Worm (Caenorhabditis elegans): Measurements from ENCODE around the gene ceh-38.
"Not testable (repeated sequence)": the region's sequence is repeated elsewhere in the genome, so short reads cannot be mapped to it uniquely, and the experiment has no call there.

Gene ceh-38

DNA sequence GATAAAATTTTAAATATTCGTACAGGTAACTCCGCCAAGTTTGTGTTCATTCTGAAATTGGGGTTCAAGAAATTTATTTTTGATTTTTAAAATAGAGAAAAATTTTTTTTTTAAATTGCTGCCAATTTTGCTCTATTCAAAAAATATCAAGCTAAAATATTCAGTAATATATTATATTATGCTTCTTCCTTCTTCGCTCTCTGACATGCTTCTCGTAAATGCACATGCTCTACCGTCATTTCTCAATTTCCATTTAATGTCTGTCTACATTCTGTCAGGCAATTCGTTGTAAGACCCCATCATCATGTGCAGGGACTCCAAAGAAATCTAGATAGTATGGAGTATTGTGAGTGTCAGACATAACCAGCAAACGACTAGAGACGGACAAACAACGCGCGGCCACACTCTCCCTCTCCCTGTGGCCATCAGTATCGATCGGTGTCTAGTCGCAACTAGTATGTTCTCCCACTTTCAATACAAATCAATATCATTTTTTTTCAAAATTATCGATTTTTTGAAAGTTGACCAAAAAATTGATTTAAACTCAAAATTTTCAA, at the start of gene ceh-38, which contains the start of gene malt-1:
TSS of gene ceh-38 (plus strand) at position 277 of the 557 bp plus-strand sequence.
TSS of gene malt-1 (minus strand) at position 51 of the 557 bp plus-strand sequence.
- no peak for TF ChIP-seq unc-62 (GFP tag; optimal IDR thresholded peaks at IDR 0.05)

DNA sequence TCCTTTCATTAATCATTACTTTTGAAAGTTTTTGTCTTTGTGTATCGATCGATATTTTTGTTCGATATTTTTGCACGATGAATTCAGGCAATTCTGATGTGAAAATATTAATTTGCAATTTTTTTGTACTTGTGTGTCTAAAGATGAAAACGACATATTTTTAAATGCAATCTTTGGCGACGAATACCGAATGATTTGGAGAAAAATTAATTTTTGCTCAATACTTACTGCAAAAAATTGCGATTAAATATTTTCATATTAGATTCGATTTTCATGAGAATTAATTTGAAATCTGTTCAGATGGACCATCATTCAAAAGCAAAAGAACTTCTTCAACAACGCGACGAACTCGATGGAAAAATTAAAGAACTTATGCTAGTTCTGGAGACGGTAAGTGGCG, 49.5 kb upstream of the ceh-38 start, which contains the start of gene psmd-9:
TSS of gene psmd-9 (plus strand) at position 301 of the 400 bp plus-strand sequence.
- no peak for TF ChIP-seq unc-62 (GFP tag; optimal IDR thresholded peaks at IDR 0.05)

DNA sequence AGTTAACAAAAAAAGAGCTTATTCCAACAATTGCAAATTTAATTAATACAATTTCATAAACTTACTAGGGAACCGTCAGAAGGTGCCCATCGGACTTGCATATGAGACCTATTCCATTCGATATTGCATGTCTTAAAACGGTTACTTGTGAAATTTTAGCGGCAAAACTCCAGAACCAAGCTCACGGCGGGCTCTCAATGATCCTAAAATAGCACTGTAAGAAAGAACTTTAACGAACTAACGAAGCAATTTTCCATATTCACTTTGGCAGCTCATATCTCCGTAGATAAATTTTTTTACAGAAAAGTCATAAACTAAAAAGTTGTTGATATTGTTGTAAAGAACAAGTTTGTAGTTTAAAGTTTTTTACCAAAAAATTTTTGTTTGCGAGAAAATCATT, 43.7 kb upstream of the ceh-38 start, which contains the start of gene B0252.3:
TSS of gene B0252.3 (minus strand) at position 101 of the 400 bp plus-strand sequence.
- not testable (repeated sequence) for TF ChIP-seq unc-62 (GFP tag; optimal IDR thresholded peaks at IDR 0.05)

DNA sequence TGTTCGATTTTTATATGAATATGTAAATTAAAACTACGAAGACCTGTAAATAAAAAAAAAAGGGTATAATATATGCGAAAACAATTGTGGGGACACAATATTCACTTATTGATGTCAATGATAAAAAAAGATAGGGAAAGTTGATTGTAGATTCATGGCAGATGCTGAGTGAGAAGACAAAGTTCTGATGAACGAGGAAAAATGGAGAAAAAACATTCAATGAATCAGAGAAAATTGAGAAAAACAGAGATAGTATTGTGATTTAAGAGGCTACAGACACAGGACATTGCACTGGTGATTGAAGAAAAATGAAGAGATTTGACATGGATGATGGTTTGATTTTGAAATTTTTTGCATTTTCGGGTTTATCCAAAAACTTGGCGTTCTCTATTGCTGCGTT, 42.6 kb upstream of the ceh-38 start:
- TF ChIP-seq unc-62 (GFP tag; optimal IDR thresholded peaks at IDR 0.05): no peak

DNA sequence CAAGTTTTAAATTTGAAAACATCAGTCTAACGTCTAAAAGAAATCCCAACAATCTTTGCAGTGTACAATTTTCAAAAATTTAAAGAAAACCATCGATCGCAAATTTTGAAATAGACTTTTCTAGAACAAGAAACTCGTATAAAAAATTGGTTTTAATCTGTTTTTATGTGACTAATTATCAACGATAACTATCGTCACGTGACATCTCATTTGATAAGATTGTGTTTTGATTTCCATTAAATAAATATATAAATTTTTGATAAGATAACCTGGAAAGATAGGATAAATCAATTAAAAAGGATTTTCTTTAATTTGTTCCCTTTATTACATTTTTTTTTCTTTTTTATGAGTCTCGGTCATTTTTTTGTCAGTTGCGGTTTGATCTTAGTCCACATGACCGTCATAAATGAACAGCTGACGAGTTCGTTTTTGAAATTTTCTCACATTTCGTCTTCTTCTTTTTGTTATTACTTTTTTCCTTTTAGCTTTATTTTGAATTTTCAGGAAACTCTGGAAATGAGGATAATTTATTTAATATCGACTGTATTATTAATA, 41.7 kb upstream of the ceh-38 start, which contains the start of gene asm-1:
TSS of gene asm-1 (plus strand) at position 505 of the 555 bp plus-strand sequence.
- no peak for TF ChIP-seq unc-62 (GFP tag; optimal IDR thresholded peaks at IDR 0.05)

DNA sequence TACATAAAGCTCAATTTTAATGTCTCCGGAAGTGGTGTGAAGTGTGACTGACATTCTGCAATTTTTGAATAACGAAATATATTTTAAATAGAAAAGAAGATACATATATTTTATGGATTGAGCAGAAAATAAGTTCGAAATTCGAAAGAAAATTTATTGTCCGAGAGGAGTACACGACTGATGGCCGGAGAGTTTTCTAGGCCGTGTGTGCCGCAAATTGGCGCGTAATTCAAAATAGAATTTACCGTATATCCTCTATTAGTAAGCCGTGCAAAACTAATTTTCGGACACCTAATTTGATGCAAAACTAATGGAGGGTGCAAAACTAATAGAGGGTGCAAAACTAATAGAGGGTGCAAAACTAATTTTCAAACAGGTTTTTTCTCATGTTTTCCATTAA, 38.0 kb upstream of the ceh-38 start, which contains the start of gene cyn-10:
TSS of gene cyn-10 (minus strand) at position 57 of the 400 bp plus-strand sequence.
- no peak for TF ChIP-seq unc-62 (GFP tag; optimal IDR thresholded peaks at IDR 0.05)

DNA sequence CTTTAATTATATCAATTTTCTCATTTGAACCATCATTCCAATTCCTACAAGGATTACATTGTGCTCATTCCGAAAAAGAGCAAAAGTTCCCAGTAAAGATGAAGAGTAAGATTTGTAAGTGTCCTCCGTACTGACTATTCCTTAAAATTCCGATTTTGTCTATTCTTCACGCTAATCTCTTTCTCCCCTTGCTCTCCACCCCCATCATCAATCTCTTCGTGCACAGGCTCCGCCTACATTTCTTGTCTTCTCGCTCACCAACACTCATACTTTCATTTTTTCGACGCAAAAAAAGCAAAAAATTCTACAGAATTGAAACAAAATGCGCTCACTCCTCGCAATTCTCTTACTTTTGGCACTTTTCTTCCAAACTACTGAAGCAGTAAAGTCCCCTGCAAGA, 35.5 kb upstream of the ceh-38 start, which contains the start of gene B0252.8:
TSS of gene B0252.8 (plus strand) at position 292 of the 400 bp plus-strand sequence.
- no peak for TF ChIP-seq unc-62 (GFP tag; optimal IDR thresholded peaks at IDR 0.05)

DNA sequence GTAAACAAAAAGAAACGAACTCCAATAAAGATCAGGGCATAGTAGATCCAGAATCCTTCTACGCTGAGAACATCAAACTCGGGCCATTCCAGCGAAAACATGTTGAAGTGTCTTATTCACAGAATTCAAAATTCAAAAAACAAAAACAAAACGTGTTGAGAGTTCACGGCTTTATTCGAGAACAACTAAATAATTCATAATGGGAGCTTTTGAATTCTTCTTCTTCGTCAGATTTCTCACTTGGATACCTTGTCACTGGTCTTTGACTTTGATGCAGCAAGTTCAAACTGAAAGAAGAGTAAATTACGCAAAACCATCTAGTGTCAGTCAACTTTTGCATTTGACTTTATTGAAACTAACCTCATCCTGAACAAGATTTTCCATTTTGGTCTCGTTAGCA, 33.6 kb upstream of the ceh-38 start, which contains the start of gene B0252.11:
TSS of gene B0252.11 (minus strand) at position 101 of the 400 bp plus-strand sequence.
- TF ChIP-seq unc-62 (GFP tag; optimal IDR thresholded peaks at IDR 0.05): no peak

DNA sequence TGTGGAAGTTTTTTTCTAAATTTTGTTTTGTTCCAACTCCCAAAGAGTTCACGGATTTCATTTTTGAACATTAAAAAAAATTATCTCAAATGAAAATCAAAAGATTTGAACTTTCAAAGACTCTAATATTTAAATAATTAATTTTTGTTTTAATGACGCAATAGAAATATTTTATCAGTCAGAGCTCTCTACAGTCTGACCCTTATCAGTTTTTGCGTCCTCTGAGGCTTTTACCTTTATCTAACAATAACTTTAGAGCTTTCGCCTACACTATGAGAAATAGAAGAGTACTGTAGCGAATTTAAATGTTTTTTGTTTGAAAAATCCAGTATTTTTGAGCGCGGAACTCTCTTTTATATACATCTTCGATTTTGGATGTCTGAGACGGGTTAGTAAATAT, 32.5 kb upstream of the ceh-38 start, which contains the start of gene B0252.5:
TSS of gene B0252.5 (minus strand) at position 17 of the 400 bp plus-strand sequence.
- no peak for TF ChIP-seq unc-62 (GFP tag; optimal IDR thresholded peaks at IDR 0.05)

DNA sequence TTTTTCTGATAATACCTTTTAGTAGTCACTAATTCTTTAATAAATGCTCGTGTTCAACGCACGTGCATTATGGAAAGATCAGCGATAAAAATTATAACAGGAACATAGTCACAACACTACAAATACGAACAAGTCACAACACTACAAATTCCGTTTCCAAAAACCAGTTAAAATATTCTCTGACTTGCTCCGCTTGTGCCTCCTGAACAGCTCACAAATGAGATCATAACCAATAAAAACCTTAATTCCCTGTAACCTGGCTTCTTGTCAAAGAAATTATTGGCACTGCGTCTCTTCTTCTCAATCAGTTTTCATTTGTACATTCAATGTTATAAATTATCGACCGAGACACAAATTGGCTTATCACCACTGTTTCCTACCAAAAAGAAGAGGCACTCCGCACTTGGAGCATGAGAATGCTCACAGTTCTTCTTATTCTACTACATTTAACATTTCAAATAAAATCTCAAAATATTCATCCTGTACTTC, 31.9 kb upstream of the ceh-38 start, which contains the start of gene B0252.1:
TSS of gene B0252.1 (plus strand) at position 318 of the 489 bp plus-strand sequence.
- TF ChIP-seq unc-62 (GFP tag; optimal IDR thresholded peaks at IDR 0.05): no peak

DNA sequence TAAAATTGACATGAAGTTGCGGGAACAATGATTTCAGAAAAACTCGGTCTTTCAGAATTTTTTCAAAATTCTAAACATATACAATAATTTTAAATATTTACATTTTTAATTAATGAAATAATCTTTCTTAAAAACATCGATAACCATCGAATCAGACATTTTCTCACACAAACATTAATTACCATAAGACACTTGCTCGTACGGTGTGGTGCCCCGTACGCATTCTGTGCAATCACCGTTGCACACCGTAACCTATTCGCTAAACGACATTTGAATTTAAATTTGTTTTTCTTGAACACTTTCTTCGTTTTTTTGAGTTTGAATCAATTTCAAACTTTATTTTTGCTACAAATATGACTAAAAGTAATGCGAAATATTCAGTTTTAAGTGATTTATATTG, 27.5 kb upstream of the ceh-38 start:
- TF ChIP-seq unc-62 (GFP tag; optimal IDR thresholded peaks at IDR 0.05): no peak

DNA sequence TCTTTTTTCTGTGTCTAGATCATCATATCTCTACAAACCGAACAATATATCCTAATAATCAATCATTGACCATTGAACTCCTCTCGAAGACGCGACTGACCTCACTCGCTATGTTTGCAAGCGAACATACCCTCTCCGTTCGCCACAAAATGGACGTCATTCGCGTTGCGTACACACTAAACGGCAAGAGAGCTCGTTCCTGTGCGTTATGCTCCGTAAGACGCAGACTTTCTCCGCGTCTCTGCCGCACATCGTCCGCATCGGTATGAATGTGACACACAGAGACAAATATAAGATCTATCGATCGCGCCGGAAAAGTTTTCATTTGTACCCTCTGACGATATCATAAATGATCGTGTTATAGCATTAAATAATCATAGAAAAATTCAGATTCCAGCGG, 25.3 kb upstream of the ceh-38 start:
- TF ChIP-seq unc-62 (GFP tag; optimal IDR thresholded peaks at IDR 0.05): no peak

DNA sequence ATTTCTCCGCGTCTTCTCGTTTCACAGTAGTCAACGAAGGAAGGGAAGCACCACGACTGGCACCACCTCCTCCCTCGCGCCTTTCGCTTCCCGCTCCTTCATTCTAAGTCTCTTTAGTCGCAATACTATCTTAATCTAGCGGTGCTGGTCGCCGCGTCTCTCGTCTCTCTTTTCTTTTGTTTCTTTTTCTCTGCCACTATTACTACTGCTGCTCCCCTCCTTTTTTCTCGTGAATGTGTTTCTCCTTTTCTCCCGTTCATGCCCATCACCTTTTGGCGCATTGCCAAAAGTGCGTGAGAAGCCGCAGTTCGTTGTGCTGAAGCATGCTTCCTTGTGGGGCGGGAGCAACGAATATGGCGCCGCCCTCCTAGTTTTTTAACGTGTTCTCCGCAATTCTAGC, 24.8 kb upstream of the ceh-38 start:
- TF ChIP-seq unc-62 (GFP tag; optimal IDR thresholded peaks at IDR 0.05): no peak

DNA sequence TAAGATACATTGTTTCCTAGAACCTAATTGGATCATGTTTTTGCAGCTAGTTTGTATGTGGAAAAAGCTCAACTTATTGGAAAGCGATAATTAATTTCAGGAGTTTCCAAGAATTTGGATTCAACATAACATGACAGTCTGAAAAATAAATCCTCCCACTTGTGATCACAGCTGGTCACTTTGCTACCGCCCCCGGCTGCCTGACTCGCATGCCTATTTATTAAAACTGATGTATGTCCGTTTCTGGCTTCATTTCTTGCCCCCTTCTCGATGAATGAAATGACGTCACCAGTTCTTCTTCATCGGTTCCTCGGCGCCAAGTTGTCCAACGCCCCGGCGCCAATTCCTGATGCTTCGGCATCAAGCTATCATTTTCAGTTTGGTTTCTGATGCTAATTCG, 24.3 kb upstream of the ceh-38 start:
- TF ChIP-seq unc-62 (GFP tag; optimal IDR thresholded peaks at IDR 0.05): no peak

DNA sequence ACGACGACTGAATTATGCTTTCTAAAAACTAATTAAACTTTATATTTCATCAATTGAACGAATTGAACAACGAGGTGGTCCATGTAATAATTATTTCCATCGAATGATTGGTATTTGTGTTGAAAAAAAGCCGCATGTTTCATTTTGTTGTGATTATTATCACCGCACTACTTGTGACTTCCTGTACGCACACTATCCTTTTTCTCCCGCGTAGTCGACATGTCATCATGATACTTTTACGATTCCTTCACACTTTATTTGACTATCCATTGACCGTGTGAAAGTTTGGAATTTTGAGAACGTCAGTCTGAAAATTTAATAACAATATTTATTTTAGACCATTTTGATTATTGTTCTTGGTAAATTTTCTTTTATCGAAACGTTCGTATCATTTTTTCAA, 23.7 kb upstream of the ceh-38 start, which contains the start of gene F22D3.4:
TSS of gene F22D3.4 (minus strand) at position 1 of the 400 bp plus-strand sequence.
- no peak for TF ChIP-seq unc-62 (GFP tag; optimal IDR thresholded peaks at IDR 0.05)

DNA sequence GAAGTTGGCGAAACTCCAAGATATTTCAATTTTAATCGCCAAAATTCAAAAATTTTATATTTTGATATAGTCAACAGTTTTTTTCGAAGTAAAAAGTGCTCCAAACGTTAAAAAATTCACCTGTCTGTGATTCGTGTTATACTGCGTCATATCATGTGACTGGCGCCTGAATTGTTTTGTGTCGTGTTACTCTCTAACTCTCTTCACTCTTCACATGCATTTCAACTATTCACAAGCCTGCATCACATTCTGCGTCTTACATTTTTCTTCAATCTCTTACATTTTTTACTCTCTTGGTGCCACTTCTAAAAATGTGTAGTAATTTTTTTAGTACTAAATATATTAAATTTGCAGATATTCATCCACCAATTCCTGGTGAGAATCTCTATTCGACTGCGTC, 22.9 kb upstream of the ceh-38 start, which contains the start of gene flcn-1:
TSS of gene flcn-1 (plus strand) at position 348 of the 400 bp plus-strand sequence.
- no peak for TF ChIP-seq unc-62 (GFP tag; optimal IDR thresholded peaks at IDR 0.05)

DNA sequence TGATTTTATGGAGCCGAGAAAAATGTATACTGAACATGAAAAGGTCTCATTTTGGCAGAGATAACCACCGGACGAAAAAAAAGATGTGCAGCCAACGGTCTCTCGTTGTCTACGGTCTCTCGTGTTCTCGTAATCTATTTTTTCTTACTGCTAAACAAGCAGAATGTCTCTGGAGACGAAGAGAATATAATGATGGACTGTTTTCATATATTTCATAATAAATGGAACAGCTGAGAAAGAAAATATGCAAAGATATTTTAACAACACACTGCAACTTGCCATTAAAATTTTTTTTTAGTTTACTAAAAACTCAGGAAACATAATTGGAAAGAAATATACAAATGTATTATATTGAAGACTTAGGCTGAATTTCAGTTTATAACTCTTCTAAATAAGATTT, 21.3 kb upstream of the ceh-38 start:
- no peak for TF ChIP-seq unc-62 (GFP tag; optimal IDR thresholded peaks at IDR 0.05)

All from whole organism, dauer.